Fruit fly (Drosophila melanogaster) whole organism, pupa: Measurements from ENCODE around the gene Clc.

ENCODE experiments used
- CG10348 ChIP-seq: fragments of 200-800 bp; sonication (Bioruptor generic); IDR thresholded peaks from 2 replicates; pipeline ENCODE4 v1.3.6; 2022; ENCODE audit warnings: missing biosample characterization, missing genetic modification characterization
- CG12605 ChIP-seq: fragments of 200-800 bp; sonication (Bioruptor generic); IDR thresholded peaks from 2 replicates; pipeline ENCODE4 v1.3.6; 2022; ENCODE audit warnings: missing biosample characterization, missing genetic modification characterization
- CG13204 ChIP-seq: fragments of 200-800 bp; sonication (Bioruptor generic); optimal IDR thresholded peaks from 2 replicates; lab custom pipeline; 2018; ENCODE audit warnings: missing biosample characterization, mild to moderate bottlenecking, missing genetic modification characterization, moderate library complexity
- CG14655 ChIP-seq: fragments of 200-800 bp; sonication (Bioruptor generic); optimal IDR thresholded peaks from 3 replicates; lab custom pipeline; 2017; ENCODE audit warnings: mild to moderate bottlenecking, missing biosample characterization, missing genetic modification reagents, missing genetic modification characterization
- CG15710 ChIP-seq: fragments of 200-800 bp; sonication (Bioruptor generic); optimal IDR thresholded peaks from 2 replicates; lab custom pipeline; 2018; ENCODE audit warnings: missing biosample characterization, mild to moderate bottlenecking, missing genetic modification characterization, moderate library complexity
- CG17806 ChIP-seq: fragments of 200-800 bp; sonication (Bioruptor generic); optimal IDR thresholded peaks from 2 replicates; lab custom pipeline; 2018; ENCODE audit warnings: missing biosample characterization, mild to moderate bottlenecking, missing genetic modification characterization, moderate library complexity
- CG32121 ChIP-seq: fragments of 200-800 bp; sonication (Bioruptor generic); IDR thresholded peaks from 2 replicates; pipeline ENCODE4 v1.3.6; 2022; ENCODE audit warnings: missing biosample characterization, missing genetic modification characterization
- CG34367 ChIP-seq: fragments of 200-800 bp; sonication (Bioruptor generic); optimal IDR thresholded peaks from 2 replicates; lab custom pipeline; 2018; ENCODE audit warnings: missing biosample characterization, mild to moderate bottlenecking, missing genetic modification characterization
- CG4496 ChIP-seq: fragments of 200-800 bp; sonication (Bioruptor generic); IDR thresholded peaks from 3 replicates; pipeline ENCODE4 v1.3.6; 2022; ENCODE audit warnings: missing biosample characterization, missing genetic modification characterization
- CG8159 ChIP-seq: fragments of 200-800 bp; sonication (Bioruptor generic); optimal IDR thresholded peaks from 3 replicates; lab custom pipeline; 2018; ENCODE audit warnings: missing biosample characterization, mild to moderate bottlenecking, missing genetic modification characterization, moderate library complexity
- CG8301 ChIP-seq: fragments of 200-800 bp; sonication (Bioruptor generic); optimal IDR thresholded peaks from 2 replicates; lab custom pipeline; 2018; ENCODE audit warnings: missing biosample characterization, mild to moderate bottlenecking, missing genetic modification characterization
- CG9948 ChIP-seq: fragments of 200-800 bp; sonication (Bioruptor generic); optimal IDR thresholded peaks from 2 replicates; lab custom pipeline; 2018; ENCODE audit warnings: missing biosample characterization, mild to moderate bottlenecking, missing genetic modification characterization, moderate library complexity
- D1 ChIP-seq: fragments of 200-800 bp; sonication (Bioruptor generic); optimal IDR thresholded peaks from 2 replicates; lab custom pipeline; 2018; ENCODE audit warnings: missing biosample characterization, mild to moderate bottlenecking, missing genetic modification characterization, moderate library complexity
- EcR ChIP-seq: fragments of 200-800 bp; sonication (Bioruptor generic); optimal IDR thresholded peaks from 3 replicates; lab custom pipeline; 2019; ENCODE audit warnings: missing biosample characterization, missing genetic modification characterization, mild to moderate bottlenecking, moderate library complexity, missing genetic modification reagents
- Ets98B ChIP-seq: fragments of 200-800 bp; sonication (Bioruptor generic); IDR thresholded peaks from 2 replicates; pipeline ENCODE4 v1.3.6; 2022; ENCODE audit warnings: missing biosample characterization, missing genetic modification characterization
- Pif1A ChIP-seq: fragments of 200-800 bp; sonication (Bioruptor generic); optimal IDR thresholded peaks from 3 replicates; lab custom pipeline; 2016; ENCODE audit warnings: missing biosample characterization, missing genetic modification characterization
- Pif1B ChIP-seq: fragments of 200-800 bp; sonication (Bioruptor generic); optimal IDR thresholded peaks from 3 replicates; lab custom pipeline; 2016; ENCODE audit warnings: missing biosample characterization, missing genetic modification characterization
- Snoo ChIP-seq: fragments of 200-800 bp; sonication (Bioruptor generic); optimal IDR thresholded peaks from 3 replicates; lab custom pipeline; 2017; ENCODE audit warnings: missing biosample characterization, mild to moderate bottlenecking, missing genetic modification characterization, inconsistent platforms
- fd96Ca ChIP-seq: fragments of 200-800 bp; sonication (Bioruptor generic); IDR thresholded peaks from 3 replicates; pipeline ENCODE4 v1.3.6; 2022; ENCODE audit warnings: missing biosample characterization, missing genetic modification characterization
- gl ChIP-seq: fragments of 200-800 bp; sonication (Bioruptor generic); optimal IDR thresholded peaks from 2 replicates; lab custom pipeline; 2018; ENCODE audit warnings: missing biosample characterization, mild to moderate bottlenecking, missing genetic modification characterization
- rn ChIP-seq: fragments of 200-800 bp; sonication (Bioruptor generic); IDR thresholded peaks from 2 replicates; pipeline ENCODE4 v1.3.6; 2022; ENCODE audit warnings: missing biosample characterization, missing genetic modification characterization

Clc gene

DNA sequence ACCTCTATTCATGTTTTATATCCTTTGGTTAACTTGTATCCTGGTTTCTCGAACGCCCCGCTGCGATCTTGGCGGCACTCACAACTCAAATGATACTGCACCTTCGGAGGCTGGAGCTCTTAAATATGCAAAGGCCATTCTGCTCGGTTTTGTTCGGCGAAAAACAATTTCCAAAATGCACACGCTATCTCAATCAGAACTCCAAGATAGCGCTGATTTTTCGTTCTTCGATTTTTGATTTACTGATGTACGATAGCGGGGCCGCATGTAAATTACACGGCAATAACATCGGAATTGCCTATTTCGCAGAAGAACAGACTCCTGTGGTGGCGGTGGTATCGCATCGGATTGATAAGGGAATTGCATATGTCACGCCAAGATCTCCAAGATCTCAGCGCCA is 28.8 kb upstream of the Clc start, which contains the start of gene CG7017:
Gene CG7017 (minus strand): TSS at position 101 of the 400 bp plus-strand sequence.
- TF ChIP-seq CG8159 (no peak), Ets98B (GFP tag; lab: Robert Waterston, UW) (no peak)

- TF ChIP-seq gl (tag; lab: Kevin White, UChicago): no peak
- TF ChIP-seq D1 (tag; lab: Kevin White, UChicago): no peak
- no peak for TF ChIP-seq CG34367 (tag; lab: Kevin White, UChicago)
- TF ChIP-seq Pif1A (GFP tag; lab: Kevin White, UChicago): no peak
- no peak for TF ChIP-seq CG9948 (tag; lab: Kevin White, UChicago)
- TF ChIP-seq CG15710: no peak
- no peak for TF ChIP-seq CG8301 (tag; lab: Kevin White, UChicago)
- TF ChIP-seq Pif1B (GFP tag; lab: Kevin White, UChicago): no peak
- no peak for TF ChIP-seq CG12605 (GFP tag; lab: Robert Waterston, UW)
- no peak for TF ChIP-seq EcR
- no peak for TF ChIP-seq CG4496 (GFP tag; lab: Robert Waterston, UW)
- no peak for TF ChIP-seq CG17806 (tag; lab: Kevin White, UChicago)
- TF ChIP-seq CG14655 (GFP tag; lab: Kevin White, UChicago): no peak
- TF ChIP-seq CG13204: no peak
- TF ChIP-seq CG10348 (GFP tag; lab: Robert Waterston, UW): no peak
- TF ChIP-seq Snoo (tag; lab: Kevin White, UChicago): no peak
- no peak for TF ChIP-seq fd96Ca (GFP tag; lab: Robert Waterston, UW)
- no peak for TF ChIP-seq rn (GFP tag; lab: Robert Waterston, UW)
Observed at dm6 chr3L:20220374-20220773, 20.5 kb upstream of the Clc start, which contains the start of gene CG6933. Gene CG6933, minus strand, starts transcription at chr3L:20220420.

DNA sequence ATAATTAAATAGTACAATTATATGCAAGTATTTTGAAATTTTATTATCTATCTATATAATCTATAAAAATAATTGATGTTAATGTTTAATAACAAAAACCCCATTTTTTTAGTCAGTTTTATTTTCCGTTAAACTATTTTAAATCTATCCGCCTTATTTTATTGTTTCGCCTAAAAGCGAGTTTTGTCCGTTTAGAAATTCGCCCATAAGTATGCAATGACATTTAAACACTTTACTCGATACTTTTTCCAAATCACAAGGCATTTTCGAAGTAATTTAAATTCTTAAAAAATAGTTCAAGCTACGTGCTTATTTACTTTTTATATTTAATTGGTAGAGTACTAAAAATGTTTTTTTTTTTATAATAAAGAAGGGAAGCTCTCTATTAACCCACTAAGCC is 19.9 kb upstream of the Clc start:
- TF ChIP-seq D1 (tag; lab: Kevin White, UChicago) (peak; percentile 83), gl (tag; lab: Kevin White, UChicago) (no peak), CG9948 (tag; lab: Kevin White, UChicago) (no peak), EcR (no peak), CG17806 (tag; lab: Kevin White, UChicago) (no peak)

DNA sequence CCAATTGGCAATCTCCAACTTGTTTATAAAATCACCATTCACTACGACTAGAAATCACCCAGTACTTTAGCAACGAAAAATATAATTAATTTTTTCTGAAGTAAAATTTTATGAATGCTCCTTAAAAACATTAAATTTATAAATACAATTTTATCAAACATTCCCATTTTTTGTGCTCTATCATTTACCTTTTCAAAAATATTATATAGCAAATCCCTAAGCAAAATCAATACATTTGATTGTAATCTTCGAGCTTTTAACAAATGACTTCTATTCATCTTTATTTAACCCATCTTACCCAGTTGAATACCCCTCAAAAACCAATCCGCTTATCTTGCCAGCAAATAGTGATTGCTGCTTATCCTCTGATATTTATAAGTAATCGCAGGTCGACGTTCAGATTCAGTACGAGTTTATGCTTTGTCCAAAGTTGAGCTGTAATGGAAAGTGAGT is 19.4 kb upstream of the Clc start, which contains the start of gene CG17145:
Gene CG17145 (plus strand): TSS at position 403 of the 453 bp plus-strand sequence.
- TF ChIP-seq CG8301 (tag; lab: Kevin White, UChicago) (no peak), CG8159 (no peak), rn (GFP tag; lab: Robert Waterston, UW) (no peak), CG17806 (tag; lab: Kevin White, UChicago) (no peak), CG10348 (GFP tag; lab: Robert Waterston, UW) (no peak), Pif1A (GFP tag; lab: Kevin White, UChicago) (no peak), CG34367 (tag; lab: Kevin White, UChicago) (no peak), CG13204 (no peak), Snoo (tag; lab: Kevin White, UChicago) (no peak), Ets98B (GFP tag; lab: Robert Waterston, UW) (no peak), fd96Ca (GFP tag; lab: Robert Waterston, UW) (no peak)

DNA sequence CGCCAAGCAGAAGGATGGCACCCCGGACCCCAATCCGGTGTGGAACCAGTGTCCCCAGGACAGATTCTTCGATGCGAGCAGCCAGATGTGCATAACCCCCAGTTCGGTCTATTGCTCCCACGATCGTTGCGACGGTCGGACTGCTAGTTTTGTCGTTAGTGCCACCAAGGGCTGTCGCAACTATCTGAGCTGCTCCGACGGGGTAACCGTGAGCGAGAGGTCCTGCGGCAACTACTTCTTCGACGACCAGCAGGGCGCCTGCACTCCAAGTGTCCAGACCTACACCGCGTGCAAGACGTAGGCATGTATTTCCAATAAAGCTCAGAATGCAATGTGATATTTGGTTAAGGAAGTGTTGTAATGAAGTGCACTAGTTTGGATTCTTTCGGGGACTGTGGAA is 18.2 kb upstream of the Clc start:
- TF ChIP-seq D1 (tag; lab: Kevin White, UChicago) (no peak), CG15710 (no peak), CG4496 (GFP tag; lab: Robert Waterston, UW) (no peak)

dm6 chr3L:20223398-20223951 is 17.4 kb upstream of the Clc start, which contains the start of gene CG17147:
Gene CG17147, plus strand, starts transcription at chr3L:20223932.
- TF ChIP-seq D1 (tag; lab: Kevin White, UChicago) (no peak), Pif1A (GFP tag; lab: Kevin White, UChicago) (no peak), EcR (no peak), CG10348 (GFP tag; lab: Robert Waterston, UW) (no peak), CG4496 (GFP tag; lab: Robert Waterston, UW) (no peak), CG12605 (GFP tag; lab: Robert Waterston, UW) (no peak), Ets98B (GFP tag; lab: Robert Waterston, UW) (no peak), CG34367 (tag; lab: Kevin White, UChicago) (no peak), CG9948 (tag; lab: Kevin White, UChicago) (no peak), fd96Ca (GFP tag; lab: Robert Waterston, UW) (no peak), CG17806 (tag; lab: Kevin White, UChicago) (no peak), Snoo (tag; lab: Kevin White, UChicago) (no peak), Pif1B (GFP tag; lab: Kevin White, UChicago) (no peak), rn (GFP tag; lab: Robert Waterston, UW) (no peak), CG15710 (no peak), CG8301 (tag; lab: Kevin White, UChicago) (no peak), gl (tag; lab: Kevin White, UChicago) (no peak), CG14655 (GFP tag; lab: Kevin White, UChicago) (no peak)

- TF ChIP-seq CG12605 (GFP tag; lab: Robert Waterston, UW) (no peak), CG14655 (GFP tag; lab: Kevin White, UChicago) (no peak), Ets98B (GFP tag; lab: Robert Waterston, UW) (no peak), CG4496 (GFP tag; lab: Robert Waterston, UW) (no peak), CG8301 (tag; lab: Kevin White, UChicago) (no peak), CG32121 (GFP tag; lab: Robert Waterston, UW) (no peak), Pif1B (GFP tag; lab: Kevin White, UChicago) (no peak), CG34367 (tag; lab: Kevin White, UChicago) (no peak), fd96Ca (GFP tag; lab: Robert Waterston, UW) (no peak), D1 (tag; lab: Kevin White, UChicago) (no peak), CG17806 (tag; lab: Kevin White, UChicago) (no peak), CG13204 (no peak), CG8159 (no peak), gl (tag; lab: Kevin White, UChicago) (no peak), CG9948 (tag; lab: Kevin White, UChicago) (no peak), rn (GFP tag; lab: Robert Waterston, UW) (no peak), CG15710 (no peak), Pif1A (GFP tag; lab: Kevin White, UChicago) (no peak), EcR (no peak), CG10348 (GFP tag; lab: Robert Waterston, UW) (no peak)
Observed at dm6 chr3L:20226153-20226552, 14.7 kb upstream of the Clc start.
